Fruit fly (Drosophila melanogaster) whole organism, embryonic: ENCODE results near the gene CG43672.

Experiments
- Ada2b ChIP-seq: fragments of 200-800 bp; sonication (Bioruptor generic); IDR thresholded peaks from 2 replicates; pipeline ENCODE4 v1.3.6; 2022; ENCODE audit warnings: missing biosample characterization, missing genetic modification characterization
- Antp ChIP-seq: fragments of 200-800 bp; sonication (Bioruptor generic); optimal IDR thresholded peaks from 3 replicates; lab custom pipeline; 2016; ENCODE audit warnings: missing biosample characterization, missing genetic modification characterization
- B-H2 ChIP-seq: fragments of 200-800 bp; sonication (Bioruptor generic); optimal IDR thresholded peaks from 2 replicates; lab custom pipeline; 2018; ENCODE audit warnings: missing biosample characterization, mild to moderate bottlenecking, missing genetic modification characterization
- CG10267 ChIP-seq: fragments of 200-800 bp; sonication (Bioruptor generic); optimal IDR thresholded peaks from 2 replicates; lab custom pipeline; 2018; ENCODE audit warnings: missing biosample characterization, mild to moderate bottlenecking, missing genetic modification characterization, moderate library complexity
- CG13775 ChIP-seq: fragments of 200-800 bp; sonication (Bioruptor generic); optimal IDR thresholded peaks from 3 replicates; lab custom pipeline; 2017; ENCODE audit warnings: missing biosample characterization, mild to moderate bottlenecking, missing genetic modification characterization
- CG14667 ChIP-seq: fragments of 200-800 bp; sonication (Bioruptor generic); IDR thresholded peaks from 2 replicates; pipeline ENCODE4 v1.3.6; 2022; ENCODE audit warnings: missing biosample characterization, missing genetic modification characterization
- CG1603 ChIP-seq: fragments of 200-800 bp; sonication (Bioruptor generic); optimal IDR thresholded peaks from 2 replicates; lab custom pipeline; 2019; ENCODE audit warnings: missing biosample characterization, mild to moderate bottlenecking, missing genetic modification characterization, moderate library complexity
- CG1647 ChIP-seq: fragments of 200-800 bp; sonication (Bioruptor generic); optimal IDR thresholded peaks from 3 replicates; lab custom pipeline; 2016; ENCODE audit warnings: missing biosample characterization, missing genetic modification characterization
- CG16863 ChIP-seq: fragments of 200-800 bp; sonication (Bioruptor generic); optimal IDR thresholded peaks from 3 replicates; lab custom pipeline; 2016; ENCODE audit warnings: missing biosample characterization, missing genetic modification characterization
- CG17186 ChIP-seq: fragments of 200-800 bp; sonication (Bioruptor generic); optimal IDR thresholded peaks from 3 replicates; lab custom pipeline; 2017; ENCODE audit warnings: missing biosample characterization, missing genetic modification reagents, missing genetic modification characterization
- CG18599 ChIP-seq: fragments of 200-800 bp; sonication (Bioruptor generic); optimal IDR thresholded peaks from 3 replicates; lab custom pipeline; 2017; ENCODE audit warnings: missing biosample characterization, missing genetic modification characterization, mild to moderate bottlenecking, moderate library complexity, missing genetic modification reagents
- CG2889 ChIP-seq: fragments of 200-800 bp; sonication (Bioruptor generic); IDR thresholded peaks from 3 replicates; pipeline ENCODE4 v1.3.6; 2022; ENCODE audit warnings: missing biosample characterization, missing genetic modification characterization
- CG32767 ChIP-seq: fragments of 200-800 bp; sonication (Bioruptor generic); IDR thresholded peaks from 2 replicates; pipeline ENCODE4 v1.3.6; 2022; ENCODE audit warnings: missing biosample characterization, missing genetic modification characterization
- CG3281 ChIP-seq: fragments of 200-800 bp; sonication (Bioruptor generic); optimal IDR thresholded peaks from 3 replicates; lab custom pipeline; 2017; ENCODE audit warnings: missing biosample characterization, mild to moderate bottlenecking, missing genetic modification characterization
- CG6689 ChIP-seq: fragments of 200-800 bp; sonication (Bioruptor generic); IDR thresholded peaks from 2 replicates; pipeline ENCODE4 v1.3.6; 2022; ENCODE audit warnings: missing biosample characterization, missing genetic modification characterization
- CG6813 ChIP-seq: fragments of 200-800 bp; sonication (Bioruptor generic); optimal IDR thresholded peaks from 2 replicates; lab custom pipeline; 2017; ENCODE audit warnings: missing biosample characterization, missing genetic modification characterization, mild to moderate bottlenecking, moderate library complexity, missing genetic modification reagents
- CG6854 ChIP-seq: fragments of 200-800 bp; sonication (Bioruptor generic); optimal IDR thresholded peaks from 3 replicates; lab custom pipeline; 2017; ENCODE audit warnings: missing biosample characterization, mild to moderate bottlenecking, missing genetic modification characterization
- CG7556 ChIP-seq: fragments of 200-800 bp; sonication (Bioruptor generic); optimal IDR thresholded peaks from 2 replicates; lab custom pipeline; 2017; ENCODE audit warnings: missing biosample characterization, mild to moderate bottlenecking, missing genetic modification characterization
- CG8478 ChIP-seq: fragments of >200 bp; optimal IDR thresholded peaks from 2 replicates; lab custom pipeline; 2018
- Dp ChIP-seq: fragments of 200-800 bp; sonication (Bioruptor generic); optimal IDR thresholded peaks from 2 replicates; lab custom pipeline; 2018; ENCODE audit warnings: missing biosample characterization, mild to moderate bottlenecking, missing genetic modification characterization, moderate library complexity
- Ets65A ChIP-seq: fragments of 200-800 bp; sonication (Bioruptor generic); peaks from one replicate; lab custom pipeline; 2016; ENCODE audit warnings: missing biosample characterization, missing genetic modification characterization
- Gug ChIP-seq: fragments of 200-800 bp; sonication (Bioruptor generic); IDR thresholded peaks from 4 replicates; pipeline ENCODE4 v1.3.6; 2022; ENCODE audit warnings: missing biosample characterization, missing genetic modification characterization
- Hmx ChIP-seq: fragments of 200-800 bp; sonication (Bioruptor generic); optimal IDR thresholded peaks from 2 replicates; lab custom pipeline; 2016; ENCODE audit warnings: missing biosample characterization, missing genetic modification characterization
- Max ChIP-seq: fragments of 200-800 bp; sonication (Bioruptor generic); optimal IDR thresholded peaks from 2 replicates; lab custom pipeline; 2016; ENCODE audit warnings: missing biosample characterization, mild to moderate bottlenecking, missing genetic modification characterization
- Opbp ChIP-seq: fragments of 200-800 bp; sonication (Bioruptor generic); IDR thresholded peaks from 3 replicates; pipeline ENCODE4 v1.3.6; 2022; ENCODE audit warnings: missing biosample characterization, missing genetic modification characterization; ENCODE audit not compliant: partially characterized antibody
- PHDP ChIP-seq: fragments of 200-800 bp; sonication (Bioruptor generic); optimal IDR thresholded peaks from 3 replicates; lab custom pipeline; 2018; ENCODE audit warnings: missing biosample characterization, mild to moderate bottlenecking, missing genetic modification characterization, moderate library complexity
- amos ChIP-seq: fragments of 200-800 bp; sonication (Bioruptor generic); IDR thresholded peaks from 2 replicates; pipeline ENCODE4 v1.3.6; 2022; ENCODE audit warnings: missing biosample characterization, missing genetic modification characterization; ENCODE audit not compliant: partially characterized antibody
- ase ChIP-seq: fragments of 200-800 bp; sonication (Bioruptor generic); IDR thresholded peaks from 3 replicates; pipeline ENCODE4 v1.3.6; 2022; ENCODE audit warnings: missing biosample characterization, missing genetic modification characterization
- bsh ChIP-seq, 2 experiments: fragments of 200-800 bp; sonication (Bioruptor generic); optimal IDR thresholded peaks; 2 replicates each; lab custom pipeline; 2017 to 2018; ENCODE audit warnings: mild to moderate bottlenecking in 2 of 2, missing biosample characterization in 2 of 2, missing genetic modification characterization in 2 of 2, moderate library complexity in 1 of 2
- corto ChIP-seq: fragments of 200-800 bp; sonication (Bioruptor generic); optimal IDR thresholded peaks from 2 replicates; lab custom pipeline; 2016; ENCODE audit warnings: missing biosample characterization, mild to moderate bottlenecking, missing genetic modification characterization, moderate library complexity
- crc ChIP-seq: fragments of 200-800 bp; sonication (Bioruptor generic); optimal IDR thresholded peaks from 2 replicates; lab custom pipeline; 2016; ENCODE audit warnings: missing biosample characterization, missing genetic modification characterization
- cwo ChIP-seq: fragments of 200-800 bp; sonication (Bioruptor generic); optimal IDR thresholded peaks from 3 replicates; lab custom pipeline; 2017; ENCODE audit warnings: missing biosample characterization, missing genetic modification characterization, mild to moderate bottlenecking, moderate library complexity, missing genetic modification reagents
- ftz-f1 ChIP-seq: fragments of 200-800 bp; sonication (Bioruptor generic); optimal IDR thresholded peaks from 2 replicates; lab custom pipeline; 2016; ENCODE audit warnings: missing biosample characterization, missing genetic modification characterization
- gsb ChIP-seq: fragments of 200-800 bp; sonication (Bioruptor generic); IDR thresholded peaks from 2 replicates; pipeline ENCODE4 v1.3.6; 2022; ENCODE audit warnings: missing biosample characterization, missing genetic modification characterization
- hbn ChIP-seq: fragments of 200-800 bp; sonication (Bioruptor generic); IDR thresholded peaks from 2 replicates; pipeline ENCODE4 v1.3.6; 2022; ENCODE audit warnings: missing biosample characterization, missing genetic modification characterization; ENCODE audit not compliant: partially characterized antibody
- her ChIP-seq: fragments of 200-800 bp; sonication (Bioruptor generic); optimal IDR thresholded peaks from 2 replicates; lab custom pipeline; 2016; ENCODE audit warnings: missing biosample characterization, missing genetic modification characterization
- lola ChIP-seq, 3 experiments: fragments of >200 bp in 2 of 3; fragments of 200-800 bp in 1 of 3; sonication (Bioruptor generic) in 1 of 3; optimal IDR thresholded peaks; 2 replicates each; lab custom pipeline; 2017 to 2019; ENCODE audit warnings: missing biosample characterization in 3 of 3, missing genetic modification characterization in 3 of 3, mild to moderate bottlenecking in 1 of 3, moderate library complexity in 1 of 3
- maf-S ChIP-seq: fragments of 200-800 bp; sonication (Bioruptor generic); optimal IDR thresholded peaks from 2 replicates; lab custom pipeline; 2016; ENCODE audit warnings: missing biosample characterization, missing genetic modification characterization
- nau ChIP-seq: fragments of 200-800 bp; sonication (Bioruptor generic); optimal IDR thresholded peaks from 3 replicates; lab custom pipeline; 2017; ENCODE audit warnings: missing biosample characterization, mild to moderate bottlenecking, missing genetic modification characterization, missing genetic modification reagents
- nom ChIP-seq: fragments of 200-800 bp; sonication (Bioruptor generic); optimal IDR thresholded peaks from 2 replicates; lab custom pipeline; 2017; ENCODE audit warnings: missing biosample characterization, missing genetic modification characterization, mild to moderate bottlenecking, moderate library complexity, missing genetic modification reagents
- pzg ChIP-seq: fragments of 200-800 bp; sonication (Bioruptor generic); optimal IDR thresholded peaks from 3 replicates; lab custom pipeline; 2018; ENCODE audit warnings: missing biosample characterization, mild to moderate bottlenecking, missing genetic modification characterization, moderate library complexity
- run ChIP-seq: fragments of 200-800 bp; sonication (Bioruptor generic); optimal IDR thresholded peaks from 3 replicates; lab custom pipeline; 2018; ENCODE audit warnings: missing biosample characterization, mild to moderate bottlenecking, missing genetic modification characterization
- sens-2 ChIP-seq: fragments of 200-800 bp; sonication (Bioruptor generic); IDR thresholded peaks from 2 replicates; pipeline ENCODE4 v1.3.6; 2022; ENCODE audit warnings: missing biosample characterization, missing genetic modification characterization
- sima ChIP-seq: fragments of 200-800 bp; sonication (Bioruptor generic); optimal IDR thresholded peaks from 2 replicates; lab custom pipeline; 2016; ENCODE audit warnings: missing biosample characterization, missing genetic modification characterization
- sob ChIP-seq: fragments of 200-800 bp; sonication (Bioruptor generic); IDR thresholded peaks from 2 replicates; pipeline ENCODE4 v1.3.6; 2022; ENCODE audit warnings: missing biosample characterization, missing genetic modification characterization
- tll ChIP-seq, 2 experiments: fragments of 200-800 bp in 1 of 2; fragments of >200 bp in 1 of 2; sonication (Bioruptor generic) in 1 of 2; optimal IDR thresholded peaks; 2 replicates each; lab custom pipeline; 2017 to 2019; ENCODE audit warnings: missing biosample characterization in 2 of 2, missing genetic modification characterization in 2 of 2, mild to moderate bottlenecking in 1 of 2, moderate library complexity in 1 of 2
- toy ChIP-seq: fragments of 200-800 bp; sonication (Bioruptor generic); IDR thresholded peaks from 2 replicates; pipeline ENCODE4 v1.3.6; 2022; ENCODE audit warnings: missing biosample characterization, missing genetic modification characterization
- trh ChIP-seq: fragments of 200-800 bp; sonication (Bioruptor generic); optimal IDR thresholded peaks from 2 replicates; lab custom pipeline; 2016; ENCODE audit warnings: missing biosample characterization, missing genetic modification characterization
- vnd ChIP-seq: fragments of 200-800 bp; sonication (Bioruptor generic); IDR thresholded peaks from 3 replicates; pipeline ENCODE4 v1.3.6; 2022; ENCODE audit warnings: missing biosample characterization, missing genetic modification characterization; ENCODE audit not compliant: partially characterized antibody
- yki ChIP-seq: fragments of >200 bp; optimal IDR thresholded peaks from 3 replicates; lab custom pipeline; 2018

CG43672 gene

dm6 chrX:15740288-15740726, 32.5 kb upstream of the CG43672 start (continued):
- TF ChIP-seq CG10267 (peak; percentile 40), CG8478 (lab: Kevin White, UChicago) (no peak), sob (GFP tag; lab: Robert Waterston, UW) (peak; percentile 87), CG2889 (GFP tag; lab: Robert Waterston, UW) (peak; percentile 59; the same call in 1 of the 3 replicates), crc (GFP tag; lab: Kevin White, UChicago) (peak; percentile 22), vnd (no peak), hbn (GFP tag; lab: Robert Waterston, UW) (no peak), CG1603 (tag; lab: Kevin White, UChicago) (peak; percentile 56), CG6689 (peak; percentile 60), CG7556 (peak; percentile 66), yki (no peak), CG32767 (GFP tag; lab: Robert Waterston, UW) (no peak), Dp (GFP tag; lab: Kevin White, UChicago) (no peak), gsb (GFP tag; lab: Robert Waterston, UW) (peak; percentile 70), Ada2b (GFP tag; lab: Robert Waterston, UW) (peak; percentile 75), CG17186 (no peak), nom (GFP tag; lab: Kevin White, UChicago) (no peak), CG1647 (GFP tag; lab: Kevin White, UChicago) (no peak), Antp (GFP tag; lab: Kevin White, UChicago) (peak; percentile 44), CG16863 (GFP tag; lab: Kevin White, UChicago) (peak; percentile 54), Opbp (GFP tag; lab: Robert Waterston, UW) (no peak), Gug (GFP tag; lab: Robert Waterston, UW) (peak; percentile 64; the same call in 3 of the 4 replicates), sima (no peak), CG6813 (GFP tag; lab: Kevin White, UChicago) (peak; percentile 37), lola (GFP tag; optimal IDR thresholded peaks at IDR 0.05; lab: Kevin White, UChicago) (peak in 1 of 3 experiments; percentile 25), tll (GFP tag; optimal IDR thresholded peaks at IDR 0.05; lab: Kevin White, UChicago) (no peak), maf-S (GFP tag; lab: Kevin White, UChicago) (peak; percentile 44), CG3281 (GFP tag; lab: Kevin White, UChicago) (peak; percentile 78), Max (GFP tag; lab: Kevin White, UChicago) (peak; percentile 20), pzg (GFP tag; lab: Kevin White, UChicago) (peak; percentile 7), ase (GFP tag; lab: Robert Waterston, UW) (peak; percentile 65; the same call in 1 of the 3 replicates), CG13775 (GFP tag; lab: Kevin White, UChicago) (peak; percentile 48), B-H2 (peak; percentile 76), PHDP (peak; percentile 77), sens-2 (GFP tag; lab: Robert Waterston, UW) (peak; percentile 40; the same call in 1 of the 2 replicates), Hmx (GFP tag; lab: Kevin White, UChicago) (no peak), CG6854 (GFP tag; lab: Kevin White, UChicago) (peak; percentile 55), amos (GFP tag; lab: Robert Waterston, UW) (0 out of 2 replicates have a peak, but pooled peaks have one; percentile 4), nau (GFP tag; lab: Kevin White, UChicago) (no peak), CG18599 (GFP tag; lab: Kevin White, UChicago) (peak; percentile 91), bsh (GFP tag; optimal IDR thresholded peaks at IDR 0.05; lab: Kevin White, UChicago) (peak; percentile 5 to 66), CG14667 (peak; percentile 60), corto (peak; percentile 22), trh (GFP tag; lab: Kevin White, UChicago) (peak; percentile 23), ftz-f1 (GFP tag; lab: Kevin White, UChicago) (no peak), her (GFP tag; lab: Kevin White, UChicago) (peak; percentile 47), Ets65A (GFP tag; lab: Kevin White, UChicago) (peak; percentile 60), run (tag; lab: Kevin White, UChicago) (no peak), cwo (GFP tag; lab: Kevin White, UChicago) (peak; percentile 84), toy (GFP tag; lab: Robert Waterston, UW) (0 out of 2 replicates have a peak, but pooled peaks have one; percentile 40)
